Worm (Caenorhabditis elegans) whole organism, early embryonic: ENCODE measurements around the gene T22C8.4.

ENCODE experiments used
- B0310.2 ChIP-seq: sonication (generic microtip); optimal IDR thresholded peaks from 2 replicates; lab custom pipeline; 2016; ENCODE audit warnings: mild to moderate bottlenecking, missing genetic modification characterization, missing compliant biosample characterization
- F13C5.2 ChIP-seq: sonication (generic microtip); optimal IDR thresholded peaks from 2 replicates; lab custom pipeline; 2017; ENCODE audit warnings: mild to moderate bottlenecking, missing genetic modification characterization, inconsistent platforms, missing compliant biosample characterization
- aly-1 ChIP-seq: sonication (generic microtip); optimal IDR thresholded peaks from 2 replicates; lab custom pipeline; 2016; ENCODE audit warnings: missing genetic modification characterization, missing compliant biosample characterization
- ama-1 ChIP-seq: fragments of 150-350 bp; optimal IDR thresholded peaks from 2 replicates; lab custom pipeline; 2014
- ceh-13 ChIP-seq: fragments of 200-800 bp; sonication (Bioruptor generic); optimal IDR thresholded peaks from 2 replicates; lab custom pipeline; 2018; ENCODE audit warnings: mild to moderate bottlenecking, missing genetic modification characterization, missing compliant biosample characterization
- ceh-36 ChIP-seq: sonication (generic microtip); optimal IDR thresholded peaks from 2 replicates; lab custom pipeline; 2016; ENCODE audit warnings: missing genetic modification characterization, inconsistent platforms, missing compliant biosample characterization
- ets-7 ChIP-seq: sonication (generic microtip); optimal IDR thresholded peaks from 2 replicates; lab custom pipeline; 2016; ENCODE audit warnings: missing genotype, missing genetic modification characterization, missing compliant biosample characterization
- flt-1 ChIP-seq: fragments of 200-800 bp; sonication (Bioruptor generic); IDR thresholded peaks from 2 replicates; pipeline ENCODE4 v1.3.6; 2022; ENCODE audit warnings: missing genetic modification characterization, missing compliant biosample characterization
- hmbx-1 ChIP-seq: sonication (generic microtip); optimal IDR thresholded peaks from 2 replicates; lab custom pipeline; 2016; ENCODE audit warnings: mild to moderate bottlenecking, missing genetic modification characterization, missing compliant biosample characterization
- hmg-4 ChIP-seq: fragments of 200-800 bp; sonication (Bioruptor generic); optimal IDR thresholded peaks from 2 replicates; lab custom pipeline; 2018; ENCODE audit warnings: mild to moderate bottlenecking, missing genetic modification characterization, missing compliant biosample characterization
- hnd-1 ChIP-seq: sonication (generic microtip); optimal IDR thresholded peaks from 2 replicates; lab custom pipeline; 2016; ENCODE audit warnings: missing genetic modification characterization, missing compliant biosample characterization
- pes-1 ChIP-seq: fragments of 200-800 bp; sonication (Bioruptor generic); IDR thresholded peaks from 2 replicates; pipeline ENCODE4 v1.3.6; 2022; ENCODE audit warnings: missing genetic modification reagents, missing genetic modification characterization, missing compliant biosample characterization
- scrt-1 ChIP-seq: fragments of 200-800 bp; sonication (Bioruptor generic); IDR thresholded peaks from 2 replicates; pipeline ENCODE4 v1.3.6; 2022; ENCODE audit warnings: missing genetic modification characterization, missing compliant biosample characterization
- sea-1 ChIP-seq: fragments of 200-800 bp; sonication (Bioruptor generic); conservative IDR thresholded peaks from 2 replicates; pipeline ENCODE4 v1.3.6; 2022; ENCODE audit warnings: missing genetic modification characterization, missing compliant biosample characterization
- tbx-11 ChIP-seq: fragments of 200-800 bp; sonication (Bioruptor generic); IDR thresholded peaks from 2 replicates; pipeline ENCODE4 v1.3.6; 2022; ENCODE audit warnings: missing genetic modification characterization, missing compliant biosample characterization
- tbx-37 ChIP-seq: fragments of 200-800 bp; sonication (Bioruptor generic); conservative IDR thresholded peaks from 2 replicates; pipeline ENCODE4 v1.3.6; 2022; ENCODE audit warnings: missing genetic modification reagents, missing genetic modification characterization, missing compliant biosample characterization
- tra-4 ChIP-seq: sonication (generic microtip); optimal IDR thresholded peaks from 2 replicates; lab custom pipeline; 2017; ENCODE audit warnings: missing genetic modification characterization, missing compliant biosample characterization

T22C8.4 gene

ce11 chrII:8650644-8651159, 27.4 kb upstream of the T22C8.4 start, which contains the start of gene pyr-1:
Gene pyr-1, plus strand, starts transcription at chrII:8651109.
- TF ChIP-seq tbx-11 (GFP tag; lab: Robert Waterston, UW) (no peak), hmg-4 (GFP tag; lab: Kevin White, UChicago) (no peak), F13C5.2 (tag; lab: Kevin White, UChicago) (no peak), scrt-1 (GFP tag; lab: Robert Waterston, UW) (no peak), aly-1 (tag; lab: Kevin White, UChicago) (no peak)

ce11 chrII:8648843-8649242, 25.5 kb upstream of the T22C8.4 start:
- TF ChIP-seq ets-7 (tag; lab: Kevin White, UChicago): no peak
- no peak for TF ChIP-seq scrt-1 (GFP tag; lab: Robert Waterston, UW)
- no peak for TF ChIP-seq ama-1 (lab: Kevin White, UChicago)
- TF ChIP-seq hnd-1 (tag; lab: Kevin White, UChicago): no peak

- TF ChIP-seq tbx-11 (GFP tag; lab: Robert Waterston, UW) (no peak), tra-4 (tag; lab: Kevin White, UChicago) (no peak), flt-1 (no peak), hmbx-1 (no peak), hmg-4 (GFP tag; lab: Kevin White, UChicago) (no peak), F13C5.2 (tag; lab: Kevin White, UChicago) (no peak), hnd-1 (tag; lab: Kevin White, UChicago) (no peak), ama-1 (lab: Kevin White, UChicago) (no peak), B0310.2 (tag; lab: Kevin White, UChicago) (no peak), sea-1 (GFP tag; lab: Robert Waterston, UW) (no peak), pes-1 (no peak), ceh-13 (GFP tag; lab: Kevin White, UChicago) (no peak), aly-1 (tag; lab: Kevin White, UChicago) (no peak), ets-7 (tag; lab: Kevin White, UChicago) (no peak), ceh-36 (tag; lab: Kevin White, UChicago) (no peak), scrt-1 (GFP tag; lab: Robert Waterston, UW) (no peak), tbx-37 (no peak)
Measured at ce11 chrII:8646437-8646836, 23.1 kb upstream of the T22C8.4 start.

ce11 chrII:8643627-8644356, 20.5 kb upstream of the T22C8.4 start:
- TF ChIP-seq flt-1 (no peak), hnd-1 (tag; lab: Kevin White, UChicago) (no peak), tbx-37 (no peak), ceh-13 (GFP tag; lab: Kevin White, UChicago) (no peak), hmbx-1 (no peak), B0310.2 (tag; lab: Kevin White, UChicago) (no peak), scrt-1 (GFP tag; lab: Robert Waterston, UW) (no peak)

- TF ChIP-seq tra-4 (tag; lab: Kevin White, UChicago) (no peak), tbx-37 (no peak), sea-1 (GFP tag; lab: Robert Waterston, UW) (no peak), ets-7 (tag; lab: Kevin White, UChicago) (no peak), hnd-1 (tag; lab: Kevin White, UChicago) (no peak), pes-1 (no peak), ceh-36 (tag; lab: Kevin White, UChicago) (no peak), scrt-1 (GFP tag; lab: Robert Waterston, UW) (no peak), hmbx-1 (no peak), flt-1 (no peak), ceh-13 (GFP tag; lab: Kevin White, UChicago) (no peak)
Measured at ce11 chrII:8642376-8642775, 19.1 kb upstream of the T22C8.4 start.

- TF ChIP-seq ceh-36 (tag; lab: Kevin White, UChicago) (no peak), hnd-1 (tag; lab: Kevin White, UChicago) (no peak), aly-1 (tag; lab: Kevin White, UChicago) (no peak), ets-7 (tag; lab: Kevin White, UChicago) (no peak), flt-1 (no peak), ceh-13 (GFP tag; lab: Kevin White, UChicago) (no peak), tbx-37 (no peak), hmg-4 (GFP tag; lab: Kevin White, UChicago) (no peak), sea-1 (GFP tag; lab: Robert Waterston, UW) (no peak), B0310.2 (tag; lab: Kevin White, UChicago) (no peak), tra-4 (tag; lab: Kevin White, UChicago) (no peak), pes-1 (no peak)
Measured at ce11 chrII:8641131-8641530, 17.8 kb upstream of the T22C8.4 start, which contains the start of gene D2085.7. Gene D2085.7, plus strand, starts transcription at chrII:8641381.

ce11 chrII:8640503-8640902, 17.2 kb upstream of the T22C8.4 start:
- no peak for TF ChIP-seq flt-1
- no peak for TF ChIP-seq tra-4 (tag; lab: Kevin White, UChicago)
- TF ChIP-seq hnd-1 (tag; lab: Kevin White, UChicago): no peak
- no peak for TF ChIP-seq sea-1 (GFP tag; lab: Robert Waterston, UW)
- TF ChIP-seq ceh-36 (tag; lab: Kevin White, UChicago): no peak
- no peak for TF ChIP-seq B0310.2 (tag; lab: Kevin White, UChicago)
- no peak for TF ChIP-seq ama-1 (lab: Kevin White, UChicago)
- TF ChIP-seq tbx-11 (GFP tag; lab: Robert Waterston, UW): no peak
- TF ChIP-seq hmbx-1: no peak
- TF ChIP-seq tbx-37: no peak
- TF ChIP-seq scrt-1 (GFP tag; lab: Robert Waterston, UW): no peak
- no peak for TF ChIP-seq ceh-13 (GFP tag; lab: Kevin White, UChicago)
- TF ChIP-seq aly-1 (tag; lab: Kevin White, UChicago): no peak
- TF ChIP-seq hmg-4 (GFP tag; lab: Kevin White, UChicago): no peak
- TF ChIP-seq pes-1: no peak
- no peak for TF ChIP-seq F13C5.2 (tag; lab: Kevin White, UChicago)
